Fruit fly (Drosophila melanogaster) whole organism, embryonic: Measurements from ENCODE around the gene Cdk5alpha.

Experiments
- ATbp ChIP-seq: fragments of 200-800 bp; sonication (Bioruptor generic); optimal IDR thresholded peaks from 2 replicates; lab custom pipeline; 2017; ENCODE audit warnings: missing biosample characterization, mild to moderate bottlenecking, missing genetic modification characterization, missing genetic modification reagents
- B-H2 ChIP-seq: fragments of 200-800 bp; sonication (Bioruptor generic); optimal IDR thresholded peaks from 2 replicates; lab custom pipeline; 2018; ENCODE audit warnings: missing biosample characterization, mild to moderate bottlenecking, missing genetic modification characterization
- CG10147 ChIP-seq: fragments of 200-800 bp; sonication (Bioruptor generic); optimal IDR thresholded peaks from 2 replicates; lab custom pipeline; 2019; ENCODE audit warnings: missing biosample characterization, mild to moderate bottlenecking, missing genetic modification characterization, moderate library complexity
- CG12659 ChIP-seq: fragments of 200-800 bp; sonication (Bioruptor generic); optimal IDR thresholded peaks from 3 replicates; lab custom pipeline; 2017; ENCODE audit warnings: mild to moderate bottlenecking, missing biosample characterization, missing genetic modification reagents, missing genetic modification characterization
- CG13424 ChIP-seq: fragments of 200-800 bp; sonication (Bioruptor generic); optimal IDR thresholded peaks from 2 replicates; lab custom pipeline; 2019; ENCODE audit warnings: missing biosample characterization, mild to moderate bottlenecking, missing genetic modification characterization, moderate library complexity
- CG14014 ChIP-seq: fragments of 200-800 bp; sonication (Bioruptor generic); IDR thresholded peaks from 2 replicates; pipeline ENCODE4 v1.3.6; 2022; ENCODE audit warnings: missing biosample characterization, missing genetic modification characterization
- CG1602 ChIP-seq: fragments of 200-800 bp; sonication (Bioruptor generic); optimal IDR thresholded peaks from 3 replicates; lab custom pipeline; 2016; ENCODE audit warnings: missing biosample characterization, missing genetic modification characterization
- CG17361 ChIP-seq: fragments of 200-800 bp; sonication (Bioruptor generic); IDR thresholded peaks from 3 replicates; pipeline ENCODE4 v1.3.6; 2022; ENCODE audit warnings: missing biosample characterization, missing genetic modification characterization
- CG1792 ChIP-seq: fragments of 200-800 bp; sonication (Bioruptor generic); optimal IDR thresholded peaks from 2 replicates; lab custom pipeline; 2016; ENCODE audit warnings: missing biosample characterization, missing genetic modification characterization
- CG18011 ChIP-seq: fragments of 200-800 bp; sonication (Bioruptor generic); optimal IDR thresholded peaks from 2 replicates; lab custom pipeline; 2017; ENCODE audit warnings: missing biosample characterization, missing genetic modification characterization, mild to moderate bottlenecking, moderate library complexity, missing genotype
- CG18599 ChIP-seq: fragments of 200-800 bp; sonication (Bioruptor generic); optimal IDR thresholded peaks from 3 replicates; lab custom pipeline; 2017; ENCODE audit warnings: missing biosample characterization, missing genetic modification characterization, mild to moderate bottlenecking, moderate library complexity, missing genetic modification reagents
- CG30431 ChIP-seq: fragments of 200-800 bp; sonication (Bioruptor generic); optimal IDR thresholded peaks from 2 replicates; lab custom pipeline; 2017; ENCODE audit warnings: missing biosample characterization, missing genetic modification characterization
- CG34376 ChIP-seq: fragments of 200-800 bp; sonication (Bioruptor generic); optimal IDR thresholded peaks from 2 replicates; lab custom pipeline; 2018; ENCODE audit warnings: missing biosample characterization, mild to moderate bottlenecking, missing genetic modification characterization
- CG3726 ChIP-seq: fragments of 200-800 bp; sonication (Bioruptor generic); IDR thresholded peaks from 3 replicates; pipeline ENCODE4, ENCODE4 v1.3.6; 2022; ENCODE audit warnings: missing biosample characterization, missing genetic modification characterization
- CG4360 ChIP-seq: fragments of 200-800 bp; sonication (Bioruptor generic); IDR thresholded peaks from 2 replicates; pipeline ENCODE4 v1.3.6; 2022; ENCODE audit warnings: missing biosample characterization, missing genetic modification characterization
- CG6765 ChIP-seq: fragments of 200-800 bp; sonication (Bioruptor generic); optimal IDR thresholded peaks from 3 replicates; lab custom pipeline; 2017; ENCODE audit warnings: missing biosample characterization, mild to moderate bottlenecking, missing genetic modification characterization
- CG6791 ChIP-seq: fragments of 200-800 bp; sonication (Bioruptor generic); IDR thresholded peaks from 3 replicates; pipeline ENCODE4 v1.3.6; 2022; ENCODE audit warnings: missing biosample characterization, missing genetic modification characterization; ENCODE audit not compliant: partially characterized antibody
- CG7786 ChIP-seq: fragments of 200-800 bp; sonication (Bioruptor generic); optimal IDR thresholded peaks from 2 replicates; lab custom pipeline; 2016; ENCODE audit warnings: missing biosample characterization, missing genetic modification characterization
- CG7987 ChIP-seq: fragments of 200-800 bp; sonication (Bioruptor generic); optimal IDR thresholded peaks from 2 replicates; lab custom pipeline; 2018; ENCODE audit warnings: missing biosample characterization, mild to moderate bottlenecking, missing genetic modification characterization, moderate library complexity
- CG8359 ChIP-seq: fragments of 200-800 bp; sonication (Bioruptor generic); optimal IDR thresholded peaks from 2 replicates; lab custom pipeline; 2017; ENCODE audit warnings: missing biosample characterization, mild to moderate bottlenecking, missing genetic modification characterization, borderline replicate concordance
- CG8765 ChIP-seq: fragments of 200-800 bp; sonication (Bioruptor generic); IDR thresholded peaks from 2 replicates; pipeline ENCODE4 v1.3.6; 2022; ENCODE audit warnings: missing biosample characterization, missing genetic modification characterization
- CG8924 ChIP-seq: fragments of 200-800 bp; optimal IDR thresholded peaks from 3 replicates; lab custom pipeline; 2019; ENCODE audit warnings: missing biosample characterization, mild to moderate bottlenecking, missing genetic modification characterization, moderate library complexity
- CG8944 ChIP-seq: fragments of 200-800 bp; sonication (Bioruptor generic); optimal IDR thresholded peaks from 3 replicates; lab custom pipeline; 2016; ENCODE audit warnings: missing biosample characterization, missing genetic modification characterization
- CoRest ChIP-seq: fragments of 200-800 bp; sonication (Bioruptor generic); optimal IDR thresholded peaks from 3 replicates; lab custom pipeline; 2018; ENCODE audit warnings: missing biosample characterization, mild to moderate bottlenecking, missing genetic modification characterization, moderate library complexity
- H2.0 ChIP-seq: fragments of 200-800 bp; sonication (Bioruptor generic); IDR thresholded peaks from 2 replicates; pipeline ENCODE4 v1.3.6; 2022; ENCODE audit warnings: missing biosample characterization, missing genetic modification characterization
- HLH54F ChIP-seq: fragments of 200-800 bp; sonication (Bioruptor generic); optimal IDR thresholded peaks from 3 replicates; lab custom pipeline; 2016; ENCODE audit warnings: missing biosample characterization, missing genetic modification characterization
- Hsf ChIP-seq: fragments of 200-800 bp; sonication (Bioruptor generic); optimal IDR thresholded peaks from 3 replicates; lab custom pipeline; 2016; ENCODE audit warnings: missing biosample characterization, missing genetic modification characterization
- MESR4 ChIP-seq: fragments of 200-800 bp; sonication (Bioruptor generic); optimal IDR thresholded peaks from 2 replicates; lab custom pipeline; 2018; ENCODE audit warnings: missing biosample characterization, mild to moderate bottlenecking, missing genetic modification characterization, moderate library complexity
- Med ChIP-seq: fragments of 200-800 bp; sonication (Bioruptor generic); peaks from one replicate; lab custom pipeline; 2016; ENCODE audit warnings: missing biosample characterization, missing genetic modification characterization, mild to moderate bottlenecking, inconsistent platforms, moderate library complexity
- Meics ChIP-seq: fragments of 200-800 bp; sonication (Bioruptor generic); optimal IDR thresholded peaks from 2 replicates; lab custom pipeline; 2017; ENCODE audit warnings: missing biosample characterization, mild to moderate bottlenecking, missing genetic modification characterization
- NfI ChIP-seq: fragments of 200-800 bp; sonication (Bioruptor generic); optimal IDR thresholded peaks from 3 replicates; lab custom pipeline; 2018; ENCODE audit warnings: missing biosample characterization, mild to moderate bottlenecking, missing genetic modification characterization, moderate library complexity
- Oaz ChIP-seq: fragments of 200-800 bp; sonication (Bioruptor generic); IDR thresholded peaks from 2 replicates; pipeline ENCODE4 v1.3.6; 2022; ENCODE audit warnings: missing biosample characterization, missing genetic modification characterization
- Opbp ChIP-seq: fragments of 200-800 bp; sonication (Bioruptor generic); IDR thresholded peaks from 3 replicates; pipeline ENCODE4 v1.3.6; 2022; ENCODE audit warnings: missing biosample characterization, missing genetic modification characterization; ENCODE audit not compliant: partially characterized antibody
- Spps ChIP-seq: fragments of 200-800 bp; sonication (Bioruptor generic); optimal IDR thresholded peaks from 2 replicates; lab custom pipeline; 2018; ENCODE audit warnings: missing biosample characterization, mild to moderate bottlenecking, missing genetic modification characterization
- abd-A ChIP-seq: fragments of 200-800 bp; sonication (Bioruptor generic); optimal IDR thresholded peaks from 3 replicates; lab custom pipeline; 2019; ENCODE audit warnings: missing biosample characterization, mild to moderate bottlenecking, missing genetic modification characterization, moderate library complexity
- aop ChIP-seq: fragments of 200-800 bp; sonication (Bioruptor generic); IDR thresholded peaks from 2 replicates; pipeline ENCODE4 v1.3.6; 2022; ENCODE audit warnings: missing biosample characterization, missing genetic modification characterization
- bowl ChIP-seq: fragments of 200-800 bp; sonication (Bioruptor generic); IDR thresholded peaks from 2 replicates; pipeline ENCODE4 v1.3.6; 2022; ENCODE audit warnings: missing biosample characterization, missing genetic modification characterization
- chinmo ChIP-seq: fragments of 200-800 bp; sonication (Bioruptor generic); IDR thresholded peaks from 4 replicates; pipeline ENCODE4 v1.3.6; 2022; ENCODE audit warnings: missing biosample characterization, missing genetic modification characterization; ENCODE audit not compliant: partially characterized antibody
- chn ChIP-seq: fragments of 200-800 bp; sonication (Bioruptor generic); optimal IDR thresholded peaks from 2 replicates; lab custom pipeline; 2016; ENCODE audit warnings: missing biosample characterization, missing genetic modification characterization
- ci ChIP-seq: fragments of 200-800 bp; sonication (Bioruptor generic); IDR thresholded peaks from 3 replicates; pipeline ENCODE4 v1.3.6; 2022; ENCODE audit warnings: missing biosample characterization, missing genetic modification characterization
- dmrt11E ChIP-seq: fragments of 200-800 bp; sonication (Bioruptor generic); optimal IDR thresholded peaks from 3 replicates; lab custom pipeline; 2018; ENCODE audit warnings: missing biosample characterization, mild to moderate bottlenecking, missing genetic modification characterization, moderate library complexity
- exex ChIP-seq: fragments of 200-800 bp; sonication (Bioruptor generic); optimal IDR thresholded peaks from 4 replicates; lab custom pipeline; 2018; ENCODE audit warnings: missing biosample characterization, mild to moderate bottlenecking, missing genetic modification characterization, moderate library complexity
- klu ChIP-seq: fragments of 200-800 bp; sonication (Bioruptor generic); IDR thresholded peaks from 2 replicates; pipeline ENCODE4 v1.3.6; 2022; ENCODE audit warnings: missing biosample characterization, missing genetic modification characterization
- pita ChIP-seq: fragments of 200-800 bp; sonication (Bioruptor generic); optimal IDR thresholded peaks from 2 replicates; lab custom pipeline; 2017; ENCODE audit warnings: missing biosample characterization, mild to moderate bottlenecking, missing genetic modification characterization
- psq ChIP-seq: fragments of 200-800 bp; sonication (Bioruptor generic); optimal IDR thresholded peaks from 2 replicates; lab custom pipeline; 2017; ENCODE audit warnings: missing biosample characterization, missing genetic modification characterization
- scrt ChIP-seq: fragments of 200-800 bp; sonication (Bioruptor generic); optimal IDR thresholded peaks from 2 replicates; lab custom pipeline; 2018; ENCODE audit warnings: missing biosample characterization, mild to moderate bottlenecking, missing genetic modification characterization, moderate library complexity
- sens ChIP-seq: fragments of 200-800 bp; sonication (Bioruptor generic); peaks from one replicate; lab custom pipeline; 2016; ENCODE audit warnings: missing biosample characterization, missing genetic modification characterization
- sens-2 ChIP-seq: fragments of 200-800 bp; sonication (Bioruptor generic); IDR thresholded peaks from 2 replicates; pipeline ENCODE4 v1.3.6; 2022; ENCODE audit warnings: missing biosample characterization, missing genetic modification characterization
- tgo ChIP-seq: fragments of 200-800 bp; sonication (Bioruptor generic); IDR thresholded peaks from 3 replicates; pipeline ENCODE4 v1.3.6; 2022; ENCODE audit warnings: missing biosample characterization, missing genetic modification characterization
- tll ChIP-seq, 2 experiments: fragments of 200-800 bp in 1 of 2; fragments of >200 bp in 1 of 2; sonication (Bioruptor generic) in 1 of 2; optimal IDR thresholded peaks; 2 replicates each; lab custom pipeline; 2017 to 2019; ENCODE audit warnings: missing biosample characterization in 2 of 2, missing genetic modification characterization in 2 of 2, mild to moderate bottlenecking in 1 of 2, moderate library complexity in 1 of 2
- trem ChIP-seq: fragments of 200-800 bp; optimal IDR thresholded peaks from 3 replicates; lab custom pipeline; 2019; ENCODE audit warnings: missing biosample characterization, mild to moderate bottlenecking, missing genetic modification characterization, moderate library complexity

Gene Cdk5alpha

DNA sequence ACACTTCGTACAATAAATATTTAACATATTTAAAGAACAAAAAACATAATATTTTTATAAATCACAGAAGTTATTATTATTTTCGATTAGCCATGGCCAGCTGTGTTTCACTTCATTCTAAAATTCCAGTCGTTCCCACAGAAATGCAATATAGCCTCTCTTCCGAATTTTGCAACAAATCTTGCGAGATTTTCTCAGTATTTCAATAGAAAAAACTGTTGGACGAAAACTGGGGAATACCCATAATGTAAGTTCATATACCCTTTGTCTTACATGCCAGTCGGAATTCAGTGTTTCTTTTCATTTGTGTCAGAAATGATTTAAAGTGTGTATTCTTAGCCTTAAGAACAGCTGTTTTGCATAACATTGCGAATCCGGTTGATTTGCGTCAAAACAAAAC is 45.8 kb upstream of the Cdk5alpha start, which contains the start of the genes CtsL4 and ClpP (continued):
- peak; percentile 76 for TF ChIP-seq CG12659 (GFP tag; lab: Kevin White, UChicago)
- no peak; the same call in 1 of the 2 replicates for TF ChIP-seq sens-2 (GFP tag; lab: Robert Waterston, UW)
- TF ChIP-seq MESR4 = no peak
- TF ChIP-seq klu (GFP tag; lab: Robert Waterston, UW) = no peak
- TF ChIP-seq Spps (tag; lab: Kevin White, UChicago) = no peak
- TF ChIP-seq pita (GFP tag; lab: Kevin White, UChicago) = no peak
- no peak for TF ChIP-seq scrt (GFP tag; lab: Kevin White, UChicago)
- TF ChIP-seq CG3726 (GFP tag; lab: Robert Waterston, UW) = no peak
- no peak for TF ChIP-seq CG7987 (GFP tag; lab: Kevin White, UChicago)
- TF ChIP-seq CG1792 = no peak
- peak; percentile 18 for TF ChIP-seq NfI
- TF ChIP-seq CG4360 = no peak
- TF ChIP-seq CG13424 (tag; lab: Kevin White, UChicago) = peak; percentile 50
- peak; percentile 59 for TF ChIP-seq CG8924 (tag; lab: Kevin White, UChicago)
- no peak for TF ChIP-seq psq (GFP tag; lab: Kevin White, UChicago)
- no peak for TF ChIP-seq CG18599
- no peak for TF ChIP-seq aop (GFP tag; lab: Robert Waterston, UW)
- peak; percentile 46 for TF ChIP-seq trem (tag; lab: Kevin White, UChicago)
- TF ChIP-seq CG18011 = no peak
- TF ChIP-seq tgo (GFP tag; lab: Robert Waterston, UW) = no peak
- TF ChIP-seq Meics = no peak
- peak; percentile 34 for TF ChIP-seq HLH54F (GFP tag; lab: Kevin White, UChicago)
- TF ChIP-seq Hsf = peak; percentile 59
- no peak for TF ChIP-seq CG8765
- peak; percentile 46 for TF ChIP-seq CG1602
- TF ChIP-seq ci (GFP tag; lab: Robert Waterston, UW) = peak; percentile 49; the same call in 1 of the 3 replicates
- TF ChIP-seq CG6765 (GFP tag; lab: Kevin White, UChicago) = no peak
- no peak for TF ChIP-seq H2.0 (GFP tag; lab: Robert Waterston, UW)
- TF ChIP-seq dmrt11E = peak; percentile 48
- no peak for TF ChIP-seq CG10147
- no peak for TF ChIP-seq CG14014 (GFP tag; lab: Robert Waterston, UW)
- no peak for TF ChIP-seq CG6791
- no peak for TF ChIP-seq Opbp (GFP tag; lab: Robert Waterston, UW)
- peak; percentile 55 for TF ChIP-seq B-H2
- peak; percentile 76; the same call in 2 of the 3 replicates for TF ChIP-seq CG17361 (GFP tag; lab: Robert Waterston, UW)
- TF ChIP-seq chinmo (GFP tag; lab: Robert Waterston, UW) = no peak
- TF ChIP-seq CG8359 (GFP tag; lab: Kevin White, UChicago) = no peak
- TF ChIP-seq exex (tag; lab: Kevin White, UChicago) = no peak
- TF ChIP-seq CG34376 (GFP tag; lab: Kevin White, UChicago) = peak; percentile 3
- no peak for TF ChIP-seq sens (GFP tag; lab: Kevin White, UChicago)
- TF ChIP-seq CG7786 (GFP tag; lab: Kevin White, UChicago) = peak; percentile 11
- no peak for TF ChIP-seq bowl (GFP tag; lab: Robert Waterston, UW)
- TF ChIP-seq chn (GFP tag; lab: Kevin White, UChicago) = peak; percentile 13
- peak; percentile 75 for TF ChIP-seq CoRest (tag; lab: Kevin White, UChicago)
- peak; percentile 77 for TF ChIP-seq Med (GFP tag; lab: Kevin White, UChicago)
- TF ChIP-seq ATbp (GFP tag; lab: Kevin White, UChicago) = no peak
- TF ChIP-seq CG30431 = no peak
- no peak; the same call in 1 of the 2 replicates for TF ChIP-seq Oaz (GFP tag; lab: Robert Waterston, UW)
- TF ChIP-seq CG8944 (GFP tag; lab: Kevin White, UChicago) = peak; percentile 20
- TF ChIP-seq abd-A = no peak
- TF ChIP-seq tll (GFP tag; optimal IDR thresholded peaks at IDR 0.05; lab: Kevin White, UChicago) = no peak
